Worm (Caenorhabditis elegans): Measurements from ENCODE around the gene unc-112.

DNA sequence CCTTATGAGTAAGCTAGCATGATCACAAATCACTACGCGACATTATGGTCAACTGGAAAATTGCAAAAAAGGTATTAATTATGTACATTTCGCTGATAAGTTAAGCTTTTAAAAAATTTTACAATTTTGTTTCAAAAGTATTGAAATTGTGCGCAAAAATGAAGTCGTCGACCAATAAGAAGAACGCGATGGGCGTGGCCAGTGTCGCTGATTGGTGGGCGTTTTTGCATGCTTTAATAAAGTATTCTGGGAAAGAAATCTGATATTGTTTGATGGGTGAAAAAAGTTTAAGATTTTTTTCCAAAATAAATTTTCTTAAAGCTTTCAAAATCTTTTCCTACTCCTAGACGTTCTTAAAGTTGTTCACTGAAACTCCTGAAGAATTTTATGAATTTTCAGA lies 18.2 kb downstream of the unc-112 start:
- TF ChIP-seq Y75B8A.6 (GFP tag; IDR thresholded peaks at IDR 0.05) (no peak), egl-27 (tag; optimal IDR thresholded peaks at IDR 0.05) (no peak), lin-15B (tag; optimal IDR thresholded peaks at IDR 0.05) (no peak)

Measured in whole organism, L4 larva.